Worm (Caenorhabditis elegans) whole organism, L4/young adult: Measurements from ENCODE around the gene dhs-16.

Experiments used
- W03F9.2 ChIP-seq: fragments of 150-350 bp; optimal IDR thresholded peaks from 2 replicates; lab custom pipeline; 2014; ENCODE audit warnings: missing biosample characterization, missing genetic modification characterization
- dao-5 ChIP-seq: sonication (generic microtip); optimal IDR thresholded peaks from 2 replicates; lab custom pipeline; 2016; ENCODE audit warnings: missing genotype, missing genetic modification characterization, moderate library complexity, missing compliant biosample characterization
- him-1 ChIP-seq: sonication (generic microtip); optimal IDR thresholded peaks from 2 replicates; lab custom pipeline; 2016; ENCODE audit warnings: missing genotype, missing genetic modification reagents, missing genetic modification characterization, missing compliant biosample characterization

Gene dhs-16

ce11 chrV:6016097-6016496 lies 32.6 kb downstream of the dhs-16 start:
- no peak for TF ChIP-seq dao-5 (tag; lab: Kevin White, UChicago)

DNA sequence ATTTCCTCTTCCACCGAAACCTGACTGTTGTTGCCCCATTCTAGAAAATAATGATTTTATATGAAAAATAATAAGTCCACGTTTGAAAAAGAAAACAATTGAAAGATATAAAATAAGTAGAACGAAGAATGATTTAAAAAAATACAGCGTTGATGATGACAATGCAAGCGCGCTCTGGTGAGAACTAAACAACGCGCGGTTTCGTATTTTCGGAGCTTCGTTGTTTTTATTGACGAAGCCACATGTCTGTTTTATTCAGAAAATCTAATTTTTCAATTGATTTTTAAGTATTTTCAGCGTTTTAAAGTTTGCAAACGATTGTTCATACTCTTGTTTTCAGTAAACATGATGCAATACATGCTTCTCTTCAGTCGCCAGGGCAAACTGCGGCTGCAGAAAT lies 34.1 kb downstream of the dhs-16 start, which contains the start of the genes rpt-2 and aps-1:
TSS of gene rpt-2 (minus strand) at position 40 of the 400 bp plus-strand sequence.
TSS of gene aps-1 (plus strand) at position 341 of the 400 bp plus-strand sequence.
- no peak for TF ChIP-seq him-1
- peak; percentile 90 for TF ChIP-seq W03F9.2 (tag; lab: Kevin White, UChicago)

- TF ChIP-seq W03F9.2 (tag; lab: Kevin White, UChicago) (no peak), him-1 (no peak), dao-5 (tag; lab: Kevin White, UChicago) (no peak)
These were observed 35.5 kb downstream of the dhs-16 start, which contains the start of gene picc-1 for ce11 chrV:6018944-6019450. Gene picc-1 (plus strand): TSS chrV:6018994.

ce11 chrV:6022076-6022475 lies 38.5 kb downstream of the dhs-16 start:
- no peak for TF ChIP-seq him-1
- TF ChIP-seq W03F9.2 (tag; lab: Kevin White, UChicago) = no peak
- no peak for TF ChIP-seq dao-5 (tag; lab: Kevin White, UChicago)

ce11 chrV:6030559-6030975 lies 47.0 kb downstream of the dhs-16 start:
- TF ChIP-seq him-1 (peak; percentile 48), dao-5 (tag; lab: Kevin White, UChicago) (no peak)

DNA sequence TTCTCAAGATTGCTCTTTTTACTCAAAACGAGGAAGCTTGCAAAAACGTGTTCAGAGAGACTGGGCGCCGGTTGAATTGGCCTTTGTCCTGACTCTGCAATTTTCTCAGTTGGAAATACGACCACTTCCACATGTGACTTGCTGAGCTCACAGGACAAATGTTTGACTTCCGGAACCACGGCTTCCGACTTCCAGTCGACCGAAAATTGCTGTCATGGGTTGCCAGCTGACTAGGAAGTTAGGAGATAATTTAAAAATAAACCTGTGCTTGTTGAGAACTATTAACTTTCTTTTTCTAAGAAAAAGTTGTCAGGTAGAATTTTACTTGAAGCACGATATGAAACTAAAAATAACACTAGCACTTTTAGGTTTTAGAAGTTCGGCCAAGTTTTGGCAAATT lies 48.0 kb downstream of the dhs-16 start:
- TF ChIP-seq W03F9.2 (tag; lab: Kevin White, UChicago) (no peak), him-1 (no peak), dao-5 (tag; lab: Kevin White, UChicago) (no peak)

DNA sequence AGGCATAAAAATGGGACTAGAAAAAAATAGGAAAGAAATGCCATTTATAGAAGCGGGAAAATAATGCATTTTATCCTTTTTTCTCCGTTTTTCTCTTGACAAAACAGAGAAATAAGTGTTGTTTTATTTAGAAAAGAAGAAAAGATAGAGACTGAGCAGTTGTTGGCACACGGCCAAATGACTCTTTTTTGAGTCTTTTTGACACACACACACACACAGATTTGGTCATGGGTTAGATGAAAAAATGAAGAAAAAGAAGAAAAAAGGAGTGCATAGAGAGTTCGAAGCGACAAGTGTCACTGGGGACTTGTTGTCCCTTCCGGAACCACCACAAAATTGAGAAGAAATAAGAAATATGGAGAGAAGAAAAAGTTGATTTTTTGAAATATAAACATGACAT lies 50.0 kb downstream of the dhs-16 start:
- TF ChIP-seq W03F9.2 (tag; lab: Kevin White, UChicago) (no peak), dao-5 (tag; lab: Kevin White, UChicago) (no peak), him-1 (no peak)

DNA sequence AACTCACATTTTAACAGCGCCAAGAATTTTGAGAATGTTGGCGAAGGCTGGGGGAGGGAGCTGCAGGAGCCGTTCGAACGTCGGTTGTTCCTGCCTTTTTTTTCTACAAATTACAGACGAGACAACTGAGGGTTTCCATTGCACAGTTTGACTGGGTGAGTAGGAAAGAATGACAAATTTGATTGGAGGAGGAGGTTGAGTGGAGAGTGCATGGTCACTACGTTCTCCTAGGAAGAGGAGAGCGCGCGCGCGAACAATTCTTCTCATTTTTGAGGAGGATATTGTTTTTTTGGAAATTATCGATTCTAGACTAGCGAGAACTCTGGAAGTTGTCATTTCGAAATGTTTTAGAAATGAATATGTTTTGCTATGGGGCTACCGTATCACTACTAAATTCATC lies 51.2 kb downstream of the dhs-16 start, which contains the start of gene dhs-17:
TSS of gene dhs-17 (minus strand) at position 101 of the 400 bp plus-strand sequence.
- TF ChIP-seq him-1 = no peak
